Worm (Caenorhabditis elegans): ENCODE results near the gene Y69H2.3.

Y69H2.3 gene

ce11 chrV:18614498-18614897, 49.4 kb downstream of the Y69H2.3 start (continued):
- TF ChIP-seq zfp-2 (tag; optimal IDR thresholded peaks at IDR 0.05) (no peak), zip-11 (GFP tag; IDR thresholded peaks at IDR 0.05) (no peak), vab-7 (GFP tag; IDR thresholded peaks at IDR 0.05) (no peak), unc-39 (tag; optimal IDR thresholded peaks at IDR 0.05) (no peak), nhr-102 (tag; optimal IDR thresholded peaks at IDR 0.05) (peak; percentile 15), tag-97 (GFP tag; IDR thresholded peaks at IDR 0.05) (no peak)

DNA sequence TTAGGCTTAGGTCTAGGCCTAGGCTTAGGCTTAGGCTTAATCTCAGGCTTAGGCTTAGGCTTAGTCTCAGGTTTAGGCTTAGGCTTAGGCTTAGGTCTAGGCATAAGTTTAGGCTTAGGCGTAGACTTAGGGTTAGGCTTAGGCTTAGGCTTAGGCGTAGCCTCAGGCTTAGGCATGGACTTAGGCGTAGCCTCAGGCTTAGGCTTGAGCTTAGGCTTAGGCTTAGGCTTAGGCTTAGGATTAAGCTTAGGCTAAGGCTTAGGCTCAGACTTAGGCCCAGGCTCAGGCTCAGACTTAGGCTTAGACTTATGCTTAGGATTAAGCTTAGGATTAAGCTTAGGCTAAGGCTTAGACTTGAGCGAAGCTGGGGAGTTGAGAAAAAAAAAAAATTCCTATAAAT, 50.8 kb downstream of the Y69H2.3 start:
- TF ChIP-seq unc-62 (GFP tag; optimal IDR thresholded peaks at IDR 0.05 in 1 of 2) = peak in 1 of 2 experiments; percentile 27
- TF ChIP-seq unc-62 (tag; optimal IDR thresholded peaks at IDR 0.05) = no peak
- no peak for TF ChIP-seq nhr-77 (tag; optimal IDR thresholded peaks at IDR 0.05)

All from whole organism, L4 larva.